Fruit fly (Drosophila melanogaster): ENCODE results near the gene Aatf.

DNA sequence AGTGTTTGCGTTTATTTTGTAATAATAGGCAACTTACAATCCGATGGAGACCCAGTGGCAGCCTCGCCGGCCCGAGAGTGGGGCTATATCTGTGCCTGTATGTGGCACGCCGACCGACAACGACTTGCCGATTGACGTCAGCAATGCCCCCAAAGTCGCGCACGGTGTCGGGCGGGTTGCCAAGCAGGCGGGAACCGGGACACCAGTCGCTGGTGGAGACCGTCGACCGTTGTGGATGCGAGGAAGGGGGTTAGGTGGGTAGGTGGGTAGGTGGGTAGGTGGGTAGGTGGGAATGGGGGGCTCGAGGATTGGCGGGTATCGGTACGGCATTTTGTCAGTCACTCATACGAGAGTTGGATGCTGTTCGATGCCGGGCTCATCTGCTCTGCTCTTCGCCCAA is 33.6 kb downstream of the Aatf start:
- TF ChIP-seq Myc (optimal IDR thresholded peaks at IDR 0.05) (no peak), insv (optimal IDR thresholded peaks at IDR 0.05) (no peak), h (optimal IDR thresholded peaks at IDR 0.05) (no peak)

Data from Kc167 (cell line).